Fruit fly (Drosophila melanogaster) whole organism, embryonic: Measurements from ENCODE around the gene CG31904.

Source experiments
- Abd-B ChIP-seq: fragments of 200-800 bp; sonication (Bioruptor generic); optimal IDR thresholded peaks from 2 replicates; lab custom pipeline; 2018; ENCODE audit warnings: missing biosample characterization, mild to moderate bottlenecking, missing genetic modification characterization, moderate library complexity
- Aef1 ChIP-seq: fragments of 200-800 bp; sonication (Bioruptor generic); IDR thresholded peaks from 3 replicates; pipeline ENCODE4 v1.3.6; 2022; ENCODE audit warnings: missing biosample characterization, missing genetic modification characterization
- CG10462 ChIP-seq: fragments of 200-800 bp; sonication (Bioruptor generic); optimal IDR thresholded peaks from 2 replicates; lab custom pipeline; 2016; ENCODE audit warnings: missing biosample characterization, missing genetic modification characterization
- CG14441 ChIP-seq: fragments of 200-800 bp; sonication (Bioruptor generic); IDR thresholded peaks from 2 replicates; pipeline ENCODE4 v1.3.6; 2022; ENCODE audit warnings: missing biosample characterization, missing genetic modification characterization
- CG15269 ChIP-seq: fragments of 200-800 bp; sonication (Bioruptor generic); optimal IDR thresholded peaks from 2 replicates; lab custom pipeline; 2018; ENCODE audit warnings: missing biosample characterization, mild to moderate bottlenecking, missing genetic modification characterization, moderate library complexity
- CG15514 ChIP-seq: fragments of 200-800 bp; sonication (Bioruptor generic); optimal IDR thresholded peaks from 3 replicates; lab custom pipeline; 2017; ENCODE audit warnings: missing biosample characterization, missing genetic modification characterization, mild to moderate bottlenecking, moderate library complexity, missing genetic modification reagents
- CG18619 ChIP-seq: fragments of 200-800 bp; sonication (Bioruptor generic); optimal IDR thresholded peaks from 3 replicates; lab custom pipeline; 2017; ENCODE audit warnings: missing biosample characterization, mild to moderate bottlenecking, missing genetic modification characterization
- CG2120 ChIP-seq: fragments of 200-800 bp; sonication (Bioruptor generic); optimal IDR thresholded peaks from 3 replicates; lab custom pipeline; 2016; ENCODE audit warnings: missing biosample characterization, missing genetic modification characterization
- CG2889 ChIP-seq: fragments of 200-800 bp; sonication (Bioruptor generic); IDR thresholded peaks from 3 replicates; pipeline ENCODE4 v1.3.6; 2022; ENCODE audit warnings: missing biosample characterization, missing genetic modification characterization
- CG30403 ChIP-seq: fragments of 200-800 bp; sonication (Bioruptor generic); optimal IDR thresholded peaks from 3 replicates; lab custom pipeline; 2016; ENCODE audit warnings: missing biosample characterization, missing genetic modification characterization
- CG3281 ChIP-seq: fragments of 200-800 bp; sonication (Bioruptor generic); optimal IDR thresholded peaks from 3 replicates; lab custom pipeline; 2017; ENCODE audit warnings: missing biosample characterization, mild to moderate bottlenecking, missing genetic modification characterization
- CG34422 ChIP-seq: fragments of 200-800 bp; sonication (Bioruptor generic); IDR thresholded peaks from 3 replicates; pipeline ENCODE4 v1.3.6; 2022; ENCODE audit warnings: missing biosample characterization, missing genetic modification characterization
- CG6689 ChIP-seq: fragments of 200-800 bp; sonication (Bioruptor generic); IDR thresholded peaks from 2 replicates; pipeline ENCODE4 v1.3.6; 2022; ENCODE audit warnings: missing biosample characterization, missing genetic modification characterization
- CG7372 ChIP-seq: fragments of 200-800 bp; sonication (Bioruptor generic); IDR thresholded peaks from 2 replicates; pipeline ENCODE4 v1.3.6; 2022; ENCODE audit warnings: missing biosample characterization, missing genetic modification characterization
- CG8359 ChIP-seq: fragments of 200-800 bp; sonication (Bioruptor generic); optimal IDR thresholded peaks from 2 replicates; lab custom pipeline; 2017; ENCODE audit warnings: missing biosample characterization, mild to moderate bottlenecking, missing genetic modification characterization, borderline replicate concordance
- CG8944 ChIP-seq: fragments of 200-800 bp; sonication (Bioruptor generic); optimal IDR thresholded peaks from 3 replicates; lab custom pipeline; 2016; ENCODE audit warnings: missing biosample characterization, missing genetic modification characterization
- Dll ChIP-seq: fragments of 200-800 bp; sonication (Bioruptor generic); IDR thresholded peaks from 4 replicates; pipeline ENCODE4 v1.3.6; 2022; ENCODE audit warnings: missing biosample characterization, missing genetic modification characterization; ENCODE audit not compliant: partially characterized antibody
- Drgx ChIP-seq: fragments of 200-800 bp; sonication (Bioruptor generic); IDR thresholded peaks from 2 replicates; pipeline ENCODE4 v1.3.6; 2022; ENCODE audit warnings: missing biosample characterization, missing genetic modification characterization
- Fer1 ChIP-seq: fragments of 200-800 bp; sonication (Bioruptor generic); optimal IDR thresholded peaks from 2 replicates; lab custom pipeline; 2017; ENCODE audit warnings: missing biosample characterization, mild to moderate bottlenecking, missing genetic modification characterization
- H2.0 ChIP-seq: fragments of 200-800 bp; sonication (Bioruptor generic); IDR thresholded peaks from 2 replicates; pipeline ENCODE4 v1.3.6; 2022; ENCODE audit warnings: missing biosample characterization, missing genetic modification characterization
- HHEX ChIP-seq: fragments of 200-800 bp; sonication (Bioruptor generic); optimal IDR thresholded peaks from 3 replicates; lab custom pipeline; 2017; ENCODE audit warnings: missing biosample characterization, mild to moderate bottlenecking, missing genetic modification characterization, missing genetic modification reagents
- Hmr ChIP-seq: fragments of 200-800 bp; sonication (Bioruptor generic); optimal IDR thresholded peaks from 3 replicates; lab custom pipeline; 2017; ENCODE audit warnings: mild to moderate bottlenecking, missing biosample characterization, missing genetic modification reagents, missing genetic modification characterization
- Mrtf ChIP-seq: fragments of 200-800 bp; sonication (Bioruptor generic); IDR thresholded peaks from 3 replicates; pipeline ENCODE4 v1.3.6; 2022; ENCODE audit warnings: missing biosample characterization, missing genetic modification characterization
- Neu2 ChIP-seq: fragments of 200-800 bp; sonication (Bioruptor generic); optimal IDR thresholded peaks from 3 replicates; lab custom pipeline; 2016; ENCODE audit warnings: missing biosample characterization, missing genetic modification characterization, borderline replicate concordance
- Nf-YC ChIP-seq: fragments of 200-800 bp; optimal IDR thresholded peaks from 3 replicates; lab custom pipeline; 2019; ENCODE audit warnings: missing biosample characterization, mild to moderate bottlenecking, missing genetic modification characterization, moderate library complexity
- NfI ChIP-seq: fragments of 200-800 bp; sonication (Bioruptor generic); optimal IDR thresholded peaks from 3 replicates; lab custom pipeline; 2018; ENCODE audit warnings: missing biosample characterization, mild to moderate bottlenecking, missing genetic modification characterization, moderate library complexity
- Spps ChIP-seq: fragments of 200-800 bp; sonication (Bioruptor generic); optimal IDR thresholded peaks from 2 replicates; lab custom pipeline; 2018; ENCODE audit warnings: missing biosample characterization, mild to moderate bottlenecking, missing genetic modification characterization
- Taf1 ChIP-seq: fragments of 200-800 bp; sonication (Bioruptor generic); IDR thresholded peaks from 2 replicates; pipeline ENCODE4 v1.3.6; 2022; ENCODE audit warnings: missing biosample characterization, missing genetic modification characterization
- Xbp1 ChIP-seq: fragments of 200-800 bp; sonication (Bioruptor generic); optimal IDR thresholded peaks from 3 replicates; lab custom pipeline; 2016; ENCODE audit warnings: missing biosample characterization, mild to moderate bottlenecking, missing genetic modification characterization
- ara ChIP-seq: fragments of 200-800 bp; sonication (Bioruptor generic); IDR thresholded peaks from 2 replicates; pipeline ENCODE4 v1.3.6; 2022; ENCODE audit warnings: missing biosample characterization, missing genetic modification characterization
- bcd ChIP-seq: fragments of 200-800 bp; sonication (Bioruptor generic); optimal IDR thresholded peaks from 2 replicates; lab custom pipeline; 2017; ENCODE audit warnings: missing biosample characterization, mild to moderate bottlenecking, missing genetic modification characterization
- bowl ChIP-seq: fragments of 200-800 bp; sonication (Bioruptor generic); IDR thresholded peaks from 2 replicates; pipeline ENCODE4 v1.3.6; 2022; ENCODE audit warnings: missing biosample characterization, missing genetic modification characterization
- corto ChIP-seq: fragments of 200-800 bp; sonication (Bioruptor generic); optimal IDR thresholded peaks from 2 replicates; lab custom pipeline; 2016; ENCODE audit warnings: missing biosample characterization, mild to moderate bottlenecking, missing genetic modification characterization, moderate library complexity
- crc ChIP-seq: fragments of 200-800 bp; sonication (Bioruptor generic); optimal IDR thresholded peaks from 2 replicates; lab custom pipeline; 2016; ENCODE audit warnings: missing biosample characterization, missing genetic modification characterization
- crp ChIP-seq, 2 experiments: fragments of 200-800 bp; sonication (Bioruptor generic); optimal IDR thresholded peaks; 2 replicates in 1 of 2; 3 replicates in 1 of 2; lab custom pipeline; 2017; ENCODE audit warnings: missing biosample characterization in 2 of 2, missing genetic modification characterization in 2 of 2, mild to moderate bottlenecking in 1 of 2, moderate library complexity in 1 of 2
- dpn ChIP-seq, 2 experiments: fragments of 200-800 bp; sonication (Bioruptor generic); optimal IDR thresholded peaks; 3 replicates each; lab custom pipeline; 2016; ENCODE audit warnings: missing biosample characterization in 2 of 2, missing genetic modification characterization in 2 of 2
- grau ChIP-seq: fragments of 200-800 bp; optimal IDR thresholded peaks from 3 replicates; lab custom pipeline; 2019; ENCODE audit warnings: missing biosample characterization, mild to moderate bottlenecking, missing genetic modification characterization, moderate library complexity
- lbe ChIP-seq: fragments of 200-800 bp; sonication (Bioruptor generic); optimal IDR thresholded peaks from 2 replicates; lab custom pipeline; 2016; ENCODE audit warnings: missing biosample characterization, mild to moderate bottlenecking, missing genetic modification characterization
- prd ChIP-seq, 3 experiments: fragments of >200 bp in 2 of 3; fragments of 200-800 bp in 1 of 3; sonication (Bioruptor generic) in 1 of 3; optimal IDR thresholded peaks in 2 of 3; IDR thresholded peaks in 1 of 3; 2 replicates in 2 of 3; 3 replicates in 1 of 3; pipeline versions ENCODE4 v1.3.6 to Lab custom; 2017 to 2022; ENCODE audit warnings: missing biosample characterization in 1 of 3, missing genetic modification characterization in 1 of 3
- scrt ChIP-seq: fragments of 200-800 bp; sonication (Bioruptor generic); optimal IDR thresholded peaks from 2 replicates; lab custom pipeline; 2018; ENCODE audit warnings: missing biosample characterization, mild to moderate bottlenecking, missing genetic modification characterization, moderate library complexity
- sens ChIP-seq: fragments of 200-800 bp; sonication (Bioruptor generic); peaks from one replicate; lab custom pipeline; 2016; ENCODE audit warnings: missing biosample characterization, missing genetic modification characterization
- sr ChIP-seq: fragments of 200-800 bp; sonication (Bioruptor generic); IDR thresholded peaks from 3 replicates; pipeline ENCODE4 v1.3.6; 2022; ENCODE audit warnings: missing biosample characterization, missing genetic modification characterization
- usp ChIP-seq: fragments of >200 bp; optimal IDR thresholded peaks from 2 replicates; lab custom pipeline; 2017; ENCODE audit warnings: missing biosample characterization, missing genetic modification characterization
- zen2 ChIP-seq: fragments of 200-800 bp; sonication (Bioruptor generic); IDR thresholded peaks from 3 replicates; pipeline ENCODE4 v1.3.6; 2022; ENCODE audit warnings: missing biosample characterization, missing genetic modification characterization; ENCODE audit not compliant: partially characterized antibody
- zfh1 ChIP-seq: fragments of 200-800 bp; sonication (Bioruptor generic); IDR thresholded peaks from 3 replicates; pipeline ENCODE4 v1.3.6; 2022; ENCODE audit warnings: missing biosample characterization, missing genetic modification characterization

Gene CG31904

dm6 chr2L:7711034-7711685 lies 27.4 kb downstream of the CG31904 start (continued):
- no peak for TF ChIP-seq Abd-B (GFP tag; lab: Kevin White, UChicago)
- TF ChIP-seq CG10462 (GFP tag; lab: Kevin White, UChicago), result no peak
- TF ChIP-seq Hmr (GFP tag; lab: Kevin White, UChicago), result no peak
- no peak for TF ChIP-seq sens
- TF ChIP-seq zen2 (GFP tag; lab: Robert Waterston, UW), result 0 out of 3 replicates have a peak, but pooled peaks have one; percentile 27
- TF ChIP-seq, all 482 proteins: peak for 8

dm6 chr2L:7710580-7710979 lies 28.0 kb downstream of the CG31904 start, which contains the start of gene Ntl:
TSS of gene Ntl (plus strand) at chr2L:7710880.
- TF ChIP-seq Mrtf (GFP tag; lab: Robert Waterston, UW) (no peak), Fer1 (GFP tag; lab: Kevin White, UChicago) (no peak), Neu2 (no peak), usp (GFP tag; lab: Kevin White, UChicago) (no peak), CG8359 (GFP tag; lab: Kevin White, UChicago) (no peak), Dll (GFP tag; lab: Robert Waterston, UW) (no peak), lbe (GFP tag; lab: Kevin White, UChicago) (no peak), CG30403 (GFP tag; lab: Kevin White, UChicago) (no peak), CG8944 (GFP tag; lab: Kevin White, UChicago) (no peak), crc (GFP tag; lab: Kevin White, UChicago) (no peak), Aef1 (no peak), crp (GFP tag; optimal IDR thresholded peaks at IDR 0.05; lab: Kevin White, UChicago) (no peak), bowl (GFP tag; lab: Robert Waterston, UW) (no peak)

- TF ChIP-seq CG2120 (GFP tag; lab: Kevin White, UChicago) (peak; percentile 46), Xbp1 (GFP tag; lab: Kevin White, UChicago) (peak; percentile 8), ara (GFP tag; lab: Robert Waterston, UW) (no peak), CG15269 (tag; lab: Kevin White, UChicago) (peak; percentile 53), bcd (peak; percentile 19), Drgx (GFP tag; lab: Robert Waterston, UW) (peak; percentile 38; the same call in 1 of the 2 replicates), prd (optimal IDR thresholded peaks at IDR 0.05; lab: Kevin White, UChicago) (no peak), prd (GFP tag; IDR thresholded peaks at IDR 0.05; lab: Robert Waterston, UW) (peak; percentile 19; the same call in 1 of the 3 replicates), sr (GFP tag; lab: Robert Waterston, UW) (peak; percentile 60; the same call in 2 of the 3 replicates), H2.0 (peak; percentile 22; the same call in 1 of the 2 replicates), CG14441 (0 out of 2 replicates have a peak, but pooled peaks have one; percentile 22), zfh1 (GFP tag; lab: Robert Waterston, UW) (0 out of 3 replicates have a peak, but pooled peaks have one; percentile 12), CG34422 (GFP tag; lab: Robert Waterston, UW) (no peak), grau (tag; lab: Kevin White, UChicago) (peak; percentile 57), CG3281 (GFP tag; lab: Kevin White, UChicago) (peak; percentile 20), Nf-YC (tag; lab: Kevin White, UChicago) (no peak), Spps (no peak), CG2889 (GFP tag; lab: Robert Waterston, UW) (0 out of 3 replicates have a peak, but pooled peaks have one; percentile 29), Taf1 (GFP tag; lab: Robert Waterston, UW) (no peak), Dll (GFP tag; lab: Robert Waterston, UW) (no peak), NfI (peak; percentile 45), corto (GFP tag; lab: Kevin White, UChicago) (no peak), HHEX (peak; percentile 3), CG18619 (GFP tag; lab: Kevin White, UChicago) (peak; percentile 6), CG15514 (GFP tag; lab: Kevin White, UChicago) (peak; percentile 7), CG7372 (no peak), scrt (no peak), Hmr (GFP tag; lab: Kevin White, UChicago) (peak; percentile 35), CG6689 (peak; percentile 18; the same call in 1 of the 2 replicates), dpn (GFP tag; optimal IDR thresholded peaks at IDR 0.05; lab: Kevin White, UChicago) (peak in 1 of 2 experiments; percentile 42)
Measured at dm6 chr2L:7703534-7703933, 35.1 kb downstream of the CG31904 start.
